Fruit fly (Drosophila melanogaster) whole organism, embryonic: ENCODE measurements around the gene CG34244.

Experiments used
- Awh ChIP-seq: fragments of 200-800 bp; sonication (Bioruptor generic); IDR thresholded peaks from 2 replicates; pipeline ENCODE4, ENCODE4 v1.3.6; 2022; ENCODE audit warnings: missing biosample characterization, missing genetic modification characterization
- B-H1 ChIP-seq: fragments of 200-800 bp; sonication (Bioruptor generic); IDR thresholded peaks from 3 replicates; pipeline ENCODE4 v1.3.6; 2022; ENCODE audit warnings: missing biosample characterization, missing genetic modification characterization
- CG10431 ChIP-seq: fragments of 200-800 bp; sonication (Bioruptor generic); optimal IDR thresholded peaks from 3 replicates; lab custom pipeline; 2018; ENCODE audit warnings: missing biosample characterization, mild to moderate bottlenecking, missing genetic modification characterization
- CG1233 ChIP-seq: fragments of 200-800 bp; sonication (Bioruptor generic); optimal IDR thresholded peaks from 4 replicates; lab custom pipeline; 2018; ENCODE audit warnings: missing biosample characterization, mild to moderate bottlenecking, missing genetic modification characterization
- CG12744 ChIP-seq: fragments of 200-800 bp; sonication (Bioruptor generic); optimal IDR thresholded peaks from 2 replicates; lab custom pipeline; 2016; ENCODE audit warnings: missing biosample characterization, missing genetic modification characterization
- CG15479 ChIP-seq: fragments of 200-800 bp; sonication (Bioruptor generic); optimal IDR thresholded peaks from 3 replicates; lab custom pipeline; 2019; ENCODE audit warnings: missing biosample characterization, mild to moderate bottlenecking, missing genetic modification characterization, moderate library complexity
- CG15601 ChIP-seq: fragments of 200-800 bp; sonication (Bioruptor generic); optimal IDR thresholded peaks from 3 replicates; lab custom pipeline; 2019; ENCODE audit warnings: missing biosample characterization, mild to moderate bottlenecking, missing genetic modification characterization, moderate library complexity
- CG16815 ChIP-seq: fragments of 200-800 bp; sonication (Bioruptor generic); optimal IDR thresholded peaks from 3 replicates; lab custom pipeline; 2017; ENCODE audit warnings: missing biosample characterization, mild to moderate bottlenecking, missing genetic modification characterization
- CG17385 ChIP-seq: fragments of 200-800 bp; sonication (Bioruptor generic); optimal IDR thresholded peaks from 3 replicates; lab custom pipeline; 2018; ENCODE audit warnings: missing biosample characterization, mild to moderate bottlenecking, missing genetic modification characterization
- CG2199 ChIP-seq: fragments of 200-800 bp; sonication (Bioruptor generic); IDR thresholded peaks from 3 replicates; pipeline ENCODE4 v1.3.6; 2022; ENCODE audit warnings: missing biosample characterization, missing genetic modification characterization
- CG32772 ChIP-seq: fragments of 200-800 bp; sonication (Bioruptor generic); IDR thresholded peaks from 2 replicates; pipeline ENCODE4 v1.3.6; 2022; ENCODE audit warnings: missing biosample characterization, missing genetic modification characterization
- CG33213 ChIP-seq: fragments of 200-800 bp; sonication (Bioruptor generic); optimal IDR thresholded peaks from 3 replicates; lab custom pipeline; 2016; ENCODE audit warnings: missing biosample characterization, missing genetic modification characterization
- CG3838 ChIP-seq: fragments of 200-800 bp; sonication (Bioruptor generic); optimal IDR thresholded peaks from 3 replicates; lab custom pipeline; 2016; ENCODE audit warnings: missing biosample characterization, missing genetic modification characterization
- CG42726 ChIP-seq: fragments of 200-800 bp; sonication (Bioruptor generic); IDR thresholded peaks from 2 replicates; pipeline ENCODE4 v1.3.6; 2022; ENCODE audit warnings: missing biosample characterization, missing genetic modification characterization; ENCODE audit not compliant: partially characterized antibody
- CTCF ChIP-seq: fragments of 200-800 bp; sonication (Bioruptor generic); optimal IDR thresholded peaks from 2 replicates; lab custom pipeline; 2017; ENCODE audit warnings: missing biosample characterization, mild to moderate bottlenecking, missing genetic modification characterization, moderate library complexity
- E2f2 ChIP-seq: fragments of 200-800 bp; sonication (Bioruptor generic); IDR thresholded peaks from 2 replicates; pipeline ENCODE4 v1.3.6; 2022; ENCODE audit warnings: missing biosample characterization, missing genetic modification characterization
- Kr ChIP-seq: fragments of 200-800 bp; sonication (Bioruptor generic); optimal IDR thresholded peaks from 2 replicates; lab custom pipeline; 2017; ENCODE audit warnings: missing biosample characterization, mild to moderate bottlenecking, missing genetic modification characterization
- Med ChIP-seq: fragments of 200-800 bp; sonication (Bioruptor generic); peaks from one replicate; lab custom pipeline; 2016; ENCODE audit warnings: missing biosample characterization, missing genetic modification characterization, mild to moderate bottlenecking, inconsistent platforms, moderate library complexity
- Mes4 ChIP-seq: fragments of 200-800 bp; sonication (Bioruptor generic); optimal IDR thresholded peaks from 2 replicates; lab custom pipeline; 2016; ENCODE audit warnings: missing biosample characterization, missing genetic modification characterization
- PHDP ChIP-seq: fragments of 200-800 bp; sonication (Bioruptor generic); optimal IDR thresholded peaks from 3 replicates; lab custom pipeline; 2018; ENCODE audit warnings: missing biosample characterization, mild to moderate bottlenecking, missing genetic modification characterization, moderate library complexity
- Pdp1 ChIP-seq, 2 experiments: fragments of 200-800 bp; sonication (Bioruptor generic); optimal IDR thresholded peaks; 3 replicates each; lab custom pipeline; 2016; ENCODE audit warnings: missing biosample characterization in 2 of 2, missing genetic modification characterization in 2 of 2, mild to moderate bottlenecking in 1 of 2, moderate library complexity in 1 of 2
- Vsx1 ChIP-seq: fragments of 200-800 bp; sonication (Bioruptor generic); optimal IDR thresholded peaks from 2 replicates; lab custom pipeline; 2017; ENCODE audit warnings: missing biosample characterization, mild to moderate bottlenecking, missing genetic modification characterization, missing genetic modification reagents
- abd-A ChIP-seq: fragments of 200-800 bp; sonication (Bioruptor generic); optimal IDR thresholded peaks from 3 replicates; lab custom pipeline; 2019; ENCODE audit warnings: missing biosample characterization, mild to moderate bottlenecking, missing genetic modification characterization, moderate library complexity
- amos ChIP-seq: fragments of 200-800 bp; sonication (Bioruptor generic); IDR thresholded peaks from 2 replicates; pipeline ENCODE4 v1.3.6; 2022; ENCODE audit warnings: missing biosample characterization, missing genetic modification characterization; ENCODE audit not compliant: partially characterized antibody
- ara ChIP-seq: fragments of 200-800 bp; sonication (Bioruptor generic); IDR thresholded peaks from 2 replicates; pipeline ENCODE4 v1.3.6; 2022; ENCODE audit warnings: missing biosample characterization, missing genetic modification characterization
- cg ChIP-seq: fragments of 200-800 bp; sonication (Bioruptor generic); optimal IDR thresholded peaks from 3 replicates; lab custom pipeline; 2019; ENCODE audit warnings: missing biosample characterization, mild to moderate bottlenecking, missing genetic modification characterization, moderate library complexity
- crol ChIP-seq: fragments of 200-800 bp; sonication (Bioruptor generic); IDR thresholded peaks from 2 replicates; pipeline ENCODE4 v1.3.6; 2022; ENCODE audit warnings: missing biosample characterization, missing genetic modification characterization
- crp ChIP-seq, 2 experiments: fragments of 200-800 bp; sonication (Bioruptor generic); optimal IDR thresholded peaks; 2 replicates in 1 of 2; 3 replicates in 1 of 2; lab custom pipeline; 2017; ENCODE audit warnings: missing biosample characterization in 2 of 2, missing genetic modification characterization in 2 of 2, mild to moderate bottlenecking in 1 of 2, moderate library complexity in 1 of 2
- cwo ChIP-seq: fragments of 200-800 bp; sonication (Bioruptor generic); optimal IDR thresholded peaks from 3 replicates; lab custom pipeline; 2017; ENCODE audit warnings: missing biosample characterization, missing genetic modification characterization, mild to moderate bottlenecking, moderate library complexity, missing genetic modification reagents
- dpn ChIP-seq, 2 experiments: fragments of 200-800 bp; sonication (Bioruptor generic); optimal IDR thresholded peaks; 3 replicates each; lab custom pipeline; 2016; ENCODE audit warnings: missing biosample characterization in 2 of 2, missing genetic modification characterization in 2 of 2
- gcm ChIP-seq: fragments of 200-800 bp; sonication (Bioruptor generic); optimal IDR thresholded peaks from 2 replicates; lab custom pipeline; 2019; ENCODE audit warnings: missing biosample characterization, mild to moderate bottlenecking, missing genetic modification characterization, moderate library complexity
- gem ChIP-seq: fragments of 200-800 bp; sonication (Bioruptor generic); optimal IDR thresholded peaks from 2 replicates; lab custom pipeline; 2019; ENCODE audit warnings: missing biosample characterization, mild to moderate bottlenecking, missing genetic modification characterization, moderate library complexity
- grn ChIP-seq: fragments of 200-800 bp; sonication (Bioruptor generic); optimal IDR thresholded peaks from 3 replicates; lab custom pipeline; 2017; ENCODE audit warnings: missing biosample characterization, missing genetic modification characterization
- hkb ChIP-seq, 2 experiments: fragments of 200-800 bp in 1 of 2; fragments of >200 bp in 1 of 2; sonication (Bioruptor generic) in 1 of 2; IDR thresholded peaks in 1 of 2; optimal IDR thresholded peaks in 1 of 2; 2 replicates each; pipeline versions ENCODE4 v1.3.6 to Lab custom; 2017 to 2022; ENCODE audit warnings: missing biosample characterization in 1 of 2, missing genetic modification characterization in 1 of 2
- kni ChIP-seq: fragments of 200-800 bp; sonication (Bioruptor generic); optimal IDR thresholded peaks from 3 replicates; lab custom pipeline; 2017; ENCODE audit warnings: mild to moderate bottlenecking, missing biosample characterization, missing genetic modification reagents, missing genetic modification characterization
- lilli ChIP-seq: fragments of 200-800 bp; sonication (Bioruptor generic); optimal IDR thresholded peaks from 3 replicates; lab custom pipeline; 2016; ENCODE audit warnings: missing biosample characterization, missing genetic modification characterization
- pros ChIP-seq: fragments of 200-800 bp; sonication (Bioruptor generic); optimal IDR thresholded peaks from 3 replicates; lab custom pipeline; 2019; ENCODE audit warnings: missing biosample characterization, mild to moderate bottlenecking, missing genetic modification characterization, moderate library complexity
- sd ChIP-seq: fragments of 200-800 bp; sonication (Bioruptor generic); optimal IDR thresholded peaks from 3 replicates; lab custom pipeline; 2018; ENCODE audit warnings: missing biosample characterization, mild to moderate bottlenecking, missing genetic modification characterization, moderate library complexity
- sens ChIP-seq: fragments of 200-800 bp; sonication (Bioruptor generic); peaks from one replicate; lab custom pipeline; 2016; ENCODE audit warnings: missing biosample characterization, missing genetic modification characterization
- seq ChIP-seq: fragments of 200-800 bp; sonication (Bioruptor generic); IDR thresholded peaks from 2 replicates; pipeline ENCODE4 v1.3.6; 2022; ENCODE audit warnings: missing biosample characterization, missing genetic modification characterization
- sqz ChIP-seq: fragments of 200-800 bp; sonication (Bioruptor generic); optimal IDR thresholded peaks from 3 replicates; lab custom pipeline; 2018; ENCODE audit warnings: missing biosample characterization, mild to moderate bottlenecking, missing genetic modification characterization
- stwl ChIP-seq: fragments of 200-800 bp; sonication (Bioruptor generic); optimal IDR thresholded peaks from 3 replicates; lab custom pipeline; 2018; ENCODE audit warnings: missing biosample characterization, mild to moderate bottlenecking, missing genetic modification characterization, moderate library complexity
- vfl ChIP-seq: fragments of 200-800 bp; sonication (Bioruptor generic); optimal IDR thresholded peaks from 2 replicates; lab custom pipeline; 2016; ENCODE audit warnings: missing biosample characterization, missing genetic modification characterization
- vvl ChIP-seq: fragments of 200-800 bp; sonication (Bioruptor generic); IDR thresholded peaks from 2 replicates; pipeline ENCODE4 v1.3.6; 2022; ENCODE audit warnings: missing biosample characterization, missing genetic modification characterization
- zen ChIP-seq: fragments of 200-800 bp; sonication (Bioruptor generic); optimal IDR thresholded peaks from 3 replicates; lab custom pipeline; 2018; ENCODE audit warnings: missing biosample characterization, mild to moderate bottlenecking, missing genetic modification characterization, moderate library complexity
- zfh1 ChIP-seq: fragments of 200-800 bp; sonication (Bioruptor generic); IDR thresholded peaks from 3 replicates; pipeline ENCODE4 v1.3.6; 2022; ENCODE audit warnings: missing biosample characterization, missing genetic modification characterization

Gene CG34244

dm6 chr3L:14235820-14236219 lies at the start of gene CG34244:
CG34244 (minus strand) TSS chr3L:14235941.
- TF ChIP-seq hkb (optimal IDR thresholded peaks at IDR 0.05; lab: Kevin White, UChicago) (no peak), hkb (GFP tag; IDR thresholded peaks at IDR 0.05; lab: Robert Waterston, UW) (0 out of 2 replicates have a peak, but pooled peaks have one; percentile 12), CG33213 (GFP tag; lab: Kevin White, UChicago) (peak; percentile 9), ara (GFP tag; lab: Robert Waterston, UW) (no peak), CG12744 (GFP tag; lab: Kevin White, UChicago) (peak; percentile 60), amos (GFP tag; lab: Robert Waterston, UW) (no peak), CG1233 (GFP tag; lab: Kevin White, UChicago) (no peak), CG2199 (GFP tag; lab: Robert Waterston, UW) (0 out of 3 replicates have a peak, but pooled peaks have one; percentile 48), CG42726 (peak; percentile 18; the same call in 1 of the 2 replicates), Pdp1 (GFP tag; optimal IDR thresholded peaks at IDR 0.05; lab: Kevin White, UChicago) (peak in 1 of 2 experiments; percentile 12), PHDP (peak; percentile 10), seq (peak; percentile 11; the same call in 1 of the 2 replicates), Med (GFP tag; lab: Kevin White, UChicago) (peak; percentile 67), dpn (GFP tag; optimal IDR thresholded peaks at IDR 0.05; lab: Kevin White, UChicago) (no peak), stwl (tag; lab: Kevin White, UChicago) (peak; percentile 77), cwo (no peak), vvl (GFP tag; lab: Robert Waterston, UW) (peak; percentile 93), CG15601 (tag; lab: Kevin White, UChicago) (peak; percentile 46), CTCF (peak; percentile 95), E2f2 (GFP tag; lab: Robert Waterston, UW) (0 out of 2 replicates have a peak, but pooled peaks have one; percentile 5), gem (peak; percentile 5), sens (GFP tag; lab: Kevin White, UChicago) (peak; percentile 63)

- TF ChIP-seq crp (GFP tag; optimal IDR thresholded peaks at IDR 0.05; lab: Kevin White, UChicago), result no peak
- TF ChIP-seq Awh, result 0 out of 2 replicates have a peak, but pooled peaks have one; percentile 69
- peak; percentile 41; the same call in 1 of the 2 replicates for TF ChIP-seq crol (GFP tag; lab: Robert Waterston, UW)
- TF ChIP-seq Pdp1 (GFP tag; optimal IDR thresholded peaks at IDR 0.05; lab: Kevin White, UChicago), result peak in 1 of 2 experiments; percentile 24
- TF ChIP-seq lilli (GFP tag; lab: Kevin White, UChicago), result no peak
- TF ChIP-seq cg, result peak; percentile 5
- TF ChIP-seq grn (GFP tag; lab: Kevin White, UChicago), result peak; percentile 55
- peak; percentile 0 for TF ChIP-seq sd
- peak; percentile 4 for TF ChIP-seq abd-A (tag; lab: Kevin White, UChicago)
- no peak for TF ChIP-seq Mes4 (GFP tag; lab: Kevin White, UChicago)
These were observed 46.4 kb upstream of the CG34244 start for dm6 chr3L:14282139-14282538.

- TF ChIP-seq Kr (GFP tag; lab: Kevin White, UChicago) (peak; percentile 27), CG2199 (GFP tag; lab: Robert Waterston, UW) (0 out of 3 replicates have a peak, but pooled peaks have one; percentile 26), CG3838 (no peak), CG32772 (GFP tag; lab: Robert Waterston, UW) (peak; percentile 46; the same call in 1 of the 2 replicates), gcm (GFP tag; lab: Kevin White, UChicago) (peak; percentile 82), sqz (GFP tag; lab: Kevin White, UChicago) (peak; percentile 93), Vsx1 (GFP tag; lab: Kevin White, UChicago) (no peak), zfh1 (GFP tag; lab: Robert Waterston, UW) (0 out of 3 replicates have a peak, but pooled peaks have one; percentile 14), CG16815 (GFP tag; lab: Kevin White, UChicago) (no peak), CG15479 (peak; percentile 74), kni (GFP tag; lab: Kevin White, UChicago) (peak; percentile 82), CG10431 (GFP tag; lab: Kevin White, UChicago) (peak; percentile 39), CG17385 (GFP tag; lab: Kevin White, UChicago) (peak; percentile 36), zen (tag; lab: Kevin White, UChicago) (peak; percentile 69), vfl (peak; percentile 15), B-H1 (GFP tag; lab: Robert Waterston, UW) (no peak), pros (GFP tag; lab: Kevin White, UChicago) (peak; percentile 66)
These were observed 40.4 kb upstream of the CG34244 start for dm6 chr3L:14276129-14276528.
